Fruit fly (Drosophila melanogaster) whole organism: Measurements from ENCODE around the gene CG10345.

ENCODE experiments used
- CG8478 ChIP-seq: fragments of >200 bp; optimal IDR thresholded peaks from 2 replicates; lab custom pipeline; 2018; ENCODE audit warnings: inconsistent platforms
- Dll ChIP-seq: fragments of >200 bp; optimal IDR thresholded peaks from 2 replicates; lab custom pipeline; 2017
- EcR ChIP-seq, 2 experiments: fragments of >200 bp; optimal IDR thresholded peaks; 2 replicates each; lab custom pipeline; 2017; ENCODE audit warnings: missing biosample characterization in 2 of 2, missing genetic modification characterization in 2 of 2, missing genetic modification reagents in 2 of 2
- pan ChIP-seq: fragments of >200 bp; optimal IDR thresholded peaks from 2 replicates; lab custom pipeline; 2017
- psq ChIP-seq: fragments of >200 bp; optimal IDR thresholded peaks from 2 replicates; lab custom pipeline; 2017
- usp ChIP-seq: fragments of >200 bp; optimal IDR thresholded peaks from 2 replicates; lab custom pipeline; 2017; ENCODE audit warnings: missing biosample characterization, missing genetic modification characterization, mixed read lengths

CG10345 gene

DNA sequence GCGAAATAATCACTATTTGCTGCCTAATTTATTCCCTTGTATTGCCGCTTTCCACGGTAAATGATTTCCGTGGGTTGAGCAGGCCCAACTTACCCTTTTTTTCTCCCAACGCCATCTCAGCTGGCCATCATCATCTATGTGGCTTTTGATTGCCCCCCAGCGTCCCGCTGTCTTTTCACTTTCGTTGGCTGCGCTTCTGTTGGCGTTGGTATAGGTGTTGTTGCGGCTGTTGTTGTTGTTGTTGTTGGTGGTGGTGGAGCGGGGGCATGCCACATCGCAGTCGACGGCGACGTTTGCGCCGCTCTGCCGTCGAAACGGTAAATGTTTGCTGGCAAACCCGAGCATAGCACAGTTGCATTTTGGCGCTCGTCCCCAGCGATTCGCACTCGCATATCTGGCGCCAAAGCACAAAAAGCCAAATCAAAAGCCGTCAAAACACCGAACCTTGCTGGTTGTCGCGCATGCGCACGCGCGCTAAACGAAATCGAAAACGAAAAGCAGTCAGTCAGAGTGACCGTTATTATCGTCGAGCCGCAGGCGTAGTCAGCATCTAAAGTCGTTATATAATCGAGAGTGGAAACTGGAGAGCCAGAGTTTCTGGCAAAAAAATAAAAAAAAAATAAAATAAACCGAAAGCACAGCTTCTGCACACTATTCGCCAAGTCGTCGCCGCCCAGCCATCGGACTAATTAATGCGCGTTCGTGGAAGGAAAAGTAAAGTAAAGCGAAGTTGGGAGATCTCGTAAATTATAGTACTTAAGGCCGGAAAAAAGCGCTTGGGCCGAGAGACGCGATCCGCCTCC, 10.4 kb downstream of the CG10345 start, which contains the start of gene CG14892:
Gene CG14892, plus strand, starts transcription at position 359 of the 803 bp plus-strand sequence.
- no peak for TF ChIP-seq pan (lab: Kevin White, UChicago)
- no peak for TF ChIP-seq CG8478 (lab: Kevin White, UChicago)
- no peak for TF ChIP-seq usp (GFP tag; lab: Kevin White, UChicago)
- no peak for TF ChIP-seq psq (lab: Kevin White, UChicago)
- no peak for TF ChIP-seq EcR (GFP tag; optimal IDR thresholded peaks at IDR 0.05; lab: Kevin White, UChicago)
- TF ChIP-seq Dll (lab: Kevin White, UChicago), result no peak

- no peak for TF ChIP-seq psq (lab: Kevin White, UChicago)
- TF ChIP-seq Dll (lab: Kevin White, UChicago), result no peak
- TF ChIP-seq CG8478 (lab: Kevin White, UChicago), result no peak
- TF ChIP-seq EcR (GFP tag; optimal IDR thresholded peaks at IDR 0.05; lab: Kevin White, UChicago), result no peak
- no peak for TF ChIP-seq pan (lab: Kevin White, UChicago)
- no peak for TF ChIP-seq usp (GFP tag; lab: Kevin White, UChicago)
These were observed 13.3 kb downstream of the CG10345 start for dm6 chr3R:16591407-16591806.

DNA sequence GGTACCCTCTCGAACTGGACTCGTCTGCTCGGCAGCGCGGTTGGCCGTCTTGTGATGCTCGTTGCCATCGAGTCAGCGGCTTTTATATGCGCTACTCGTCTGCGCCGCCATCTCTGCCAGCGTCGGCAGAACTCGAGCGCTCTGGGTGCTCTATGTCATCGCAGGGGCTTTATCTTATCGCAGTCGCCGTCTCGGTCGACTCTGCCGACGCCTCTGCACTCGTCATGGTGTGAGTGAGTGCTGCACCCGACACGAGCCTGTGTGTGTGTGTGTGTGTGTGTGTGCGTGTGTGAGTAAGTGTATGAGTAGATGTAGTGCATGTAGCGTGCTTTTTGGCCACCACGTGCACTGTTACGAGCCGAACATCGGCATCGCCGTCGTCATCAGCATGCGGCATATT, 21.1 kb downstream of the CG10345 start, which contains the start of gene Scp2:
Gene Scp2, minus strand, starts transcription at position 59 of the 400 bp plus-strand sequence.
- TF ChIP-seq Dll (lab: Kevin White, UChicago) (no peak), pan (lab: Kevin White, UChicago) (no peak), usp (GFP tag; lab: Kevin White, UChicago) (no peak), EcR (GFP tag; optimal IDR thresholded peaks at IDR 0.05; lab: Kevin White, UChicago) (no peak), CG8478 (lab: Kevin White, UChicago) (no peak), psq (lab: Kevin White, UChicago) (no peak)

DNA sequence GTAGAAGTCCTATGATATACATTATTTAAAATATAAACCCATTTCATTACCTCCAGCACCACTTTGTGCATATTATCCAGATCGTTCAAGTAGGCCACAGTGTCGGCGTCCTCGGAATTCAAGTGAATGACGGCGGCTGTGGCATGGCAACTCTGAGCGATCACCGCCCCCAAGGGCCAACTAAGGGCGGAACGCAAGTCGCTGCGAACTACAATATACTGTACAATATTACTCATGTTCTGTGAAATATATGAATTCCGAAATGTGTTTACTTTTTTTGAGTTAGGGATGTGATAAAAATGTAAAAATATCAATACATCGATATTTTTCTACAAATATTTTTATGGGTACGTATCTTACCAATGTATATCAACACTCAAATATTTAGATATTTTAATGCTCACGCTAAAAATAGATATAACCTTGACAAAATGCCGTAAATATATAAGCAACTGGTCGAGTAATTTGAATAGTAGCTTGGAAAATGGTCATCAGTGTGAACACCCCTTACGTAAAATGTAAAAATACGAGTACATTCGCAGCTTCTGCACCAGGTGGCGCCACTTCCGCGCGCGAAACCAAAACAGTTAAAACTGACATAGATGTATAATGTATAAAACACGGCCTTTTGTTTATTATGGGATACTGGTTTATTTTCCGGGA, 31.0 kb downstream of the CG10345 start, which contains the start of gene CG14903:
Gene CG14903, minus strand, starts transcription at position 270 of the 663 bp plus-strand sequence.
- TF ChIP-seq CG8478 (lab: Kevin White, UChicago), result no peak
- TF ChIP-seq usp (GFP tag; lab: Kevin White, UChicago), result no peak
- TF ChIP-seq Dll (lab: Kevin White, UChicago), result no peak
- TF ChIP-seq psq (lab: Kevin White, UChicago), result no peak
- no peak for TF ChIP-seq EcR (GFP tag; optimal IDR thresholded peaks at IDR 0.05; lab: Kevin White, UChicago)
- no peak for TF ChIP-seq pan (lab: Kevin White, UChicago)

- no peak for TF ChIP-seq pan (lab: Kevin White, UChicago)
- TF ChIP-seq EcR (GFP tag; optimal IDR thresholded peaks at IDR 0.05; lab: Kevin White, UChicago), result no peak
- TF ChIP-seq usp (GFP tag; lab: Kevin White, UChicago), result no peak
- TF ChIP-seq CG8478 (lab: Kevin White, UChicago), result no peak
- no peak for TF ChIP-seq psq (lab: Kevin White, UChicago)
- TF ChIP-seq Dll (lab: Kevin White, UChicago), result no peak
These were observed 33.4 kb downstream of the CG10345 start, which contains the start of gene CG14891 for dm6 chr3R:16571215-16571614. CG14891 (plus strand) TSS chr3R:16571515.

DNA sequence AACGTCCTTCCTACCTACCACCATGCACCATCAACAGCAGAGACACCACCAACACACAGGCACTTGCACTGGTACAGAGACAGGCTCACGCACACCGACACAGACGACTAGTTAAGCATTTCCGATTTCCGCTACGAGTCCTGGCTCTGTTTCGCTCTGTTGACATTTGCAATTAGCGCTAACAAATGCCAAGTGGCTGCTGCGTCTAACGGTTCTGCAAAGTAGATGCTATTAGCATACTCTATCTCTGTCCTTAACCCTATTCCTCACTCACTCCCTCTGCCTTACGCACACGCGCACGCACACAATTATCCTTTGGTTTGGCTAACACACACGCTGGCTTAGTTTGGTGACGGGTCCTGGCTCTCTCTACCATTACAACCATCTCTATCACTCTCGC, 34.2 kb downstream of the CG10345 start:
- no peak for TF ChIP-seq Dll (lab: Kevin White, UChicago)
- no peak for TF ChIP-seq usp (GFP tag; lab: Kevin White, UChicago)
- no peak for TF ChIP-seq EcR (GFP tag; optimal IDR thresholded peaks at IDR 0.05; lab: Kevin White, UChicago)
- TF ChIP-seq psq (lab: Kevin White, UChicago), result no peak
- TF ChIP-seq CG8478 (lab: Kevin White, UChicago), result no peak
- TF ChIP-seq pan (lab: Kevin White, UChicago), result no peak

DNA sequence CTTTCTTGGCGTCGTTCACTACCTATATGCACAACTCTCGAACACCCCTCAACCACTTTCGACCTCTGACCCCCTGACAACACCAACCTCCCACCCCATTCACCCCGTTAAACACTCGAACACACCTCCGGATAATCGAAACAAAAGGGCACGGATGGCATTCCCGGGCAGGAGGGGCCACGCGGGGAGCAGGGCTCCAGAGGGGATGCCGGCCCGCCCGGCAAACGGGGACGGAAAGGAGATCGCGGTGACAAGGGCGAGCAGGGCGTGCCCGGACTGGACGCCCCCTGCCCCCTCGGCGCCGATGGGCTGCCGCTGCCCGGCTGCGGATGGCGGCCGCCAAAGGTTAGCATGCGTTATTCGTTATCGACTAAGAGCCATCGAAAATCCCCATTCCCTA, 35.3 kb downstream of the CG10345 start:
- TF ChIP-seq usp (GFP tag; lab: Kevin White, UChicago), result no peak
- TF ChIP-seq EcR (GFP tag; optimal IDR thresholded peaks at IDR 0.05; lab: Kevin White, UChicago), result no peak
- TF ChIP-seq Dll (lab: Kevin White, UChicago), result no peak
- TF ChIP-seq CG8478 (lab: Kevin White, UChicago), result no peak
- TF ChIP-seq psq (lab: Kevin White, UChicago), result no peak
- no peak for TF ChIP-seq pan (lab: Kevin White, UChicago)

- TF ChIP-seq usp (GFP tag; lab: Kevin White, UChicago) (no peak), Dll (lab: Kevin White, UChicago) (no peak), pan (lab: Kevin White, UChicago) (no peak), psq (lab: Kevin White, UChicago) (no peak)
These were observed 39.9 kb downstream of the CG10345 start for dm6 chr3R:16564775-16565174.

DNA sequence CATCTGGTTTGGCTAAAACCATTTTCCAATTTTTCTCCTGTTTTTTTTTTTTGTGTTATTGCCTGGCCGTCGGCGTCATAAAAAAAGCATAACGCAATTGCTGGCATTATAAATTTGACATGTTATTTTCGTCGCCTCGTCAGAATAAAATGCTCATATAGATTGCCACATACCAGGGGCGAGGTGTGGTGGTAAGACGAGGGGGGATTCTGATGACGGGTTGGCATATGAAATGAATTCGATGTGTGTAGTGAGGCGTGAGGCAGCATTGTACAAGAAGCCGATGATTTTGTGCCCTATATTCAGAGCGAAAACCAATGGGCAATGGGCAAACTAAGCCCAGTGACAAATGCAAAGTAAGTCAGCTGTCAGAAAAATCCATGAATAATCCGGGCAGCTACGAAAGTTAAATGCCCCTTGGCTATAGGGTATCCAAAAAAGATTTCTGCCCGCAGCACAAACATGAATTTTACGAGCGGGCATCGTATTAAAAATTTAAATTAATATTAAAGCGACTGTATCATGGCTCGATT, 46.0 kb downstream of the CG10345 start:
- TF ChIP-seq Dll (lab: Kevin White, UChicago) (no peak), pan (lab: Kevin White, UChicago) (no peak), psq (lab: Kevin White, UChicago) (no peak), usp (GFP tag; lab: Kevin White, UChicago) (no peak), CG8478 (lab: Kevin White, UChicago) (no peak), EcR (GFP tag; optimal IDR thresholded peaks at IDR 0.05; lab: Kevin White, UChicago) (no peak)

dm6 chr3R:16553459-16554230, 51.0 kb downstream of the CG10345 start:
- TF ChIP-seq EcR (GFP tag; optimal IDR thresholded peaks at IDR 0.05; lab: Kevin White, UChicago) (no peak), Dll (lab: Kevin White, UChicago) (no peak), pan (lab: Kevin White, UChicago) (no peak), psq (lab: Kevin White, UChicago) (no peak), CG8478 (lab: Kevin White, UChicago) (no peak), usp (GFP tag; lab: Kevin White, UChicago) (no peak)
